Worm (Caenorhabditis elegans): ENCODE measurements around the gene ZK105.12.
A peak's percentile ranks its signal among the peaks of the same experiment; 100 is the strongest.

The ZK105.12 gene

DNA sequence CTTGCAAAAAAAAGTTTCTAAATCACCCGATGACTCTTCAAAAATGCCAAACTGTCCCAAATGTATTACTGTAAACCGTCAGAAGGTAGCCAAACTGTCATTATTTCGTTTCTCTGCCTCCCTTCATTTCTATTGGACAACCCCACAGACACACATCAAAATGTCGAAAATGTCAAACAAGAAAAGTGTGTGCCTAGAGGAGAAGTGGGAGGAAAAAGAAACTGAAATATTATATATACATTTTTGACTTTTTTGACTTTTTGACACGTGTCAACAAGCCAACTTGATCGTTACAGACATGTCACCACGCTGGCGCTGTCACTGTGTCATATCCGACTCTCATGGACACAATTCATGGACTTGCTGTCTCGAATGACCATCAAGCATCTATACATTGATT, 33.8 kb upstream of the ZK105.12 start:
- TF ChIP-seq dmd-6 (GFP tag; IDR thresholded peaks at IDR 0.05) (peak; percentile 56), lir-3 (tag; optimal IDR thresholded peaks at IDR 0.05) (no peak), mep-1 (tag; optimal IDR thresholded peaks at IDR 0.05) (no peak), F26F4.8 (GFP tag; conservative IDR thresholded peaks at IDR 0.05) (no peak), daf-16 (GFP tag; optimal IDR thresholded peaks at IDR 0.05) (peak in 1 of 2 experiments; percentile 15), daf-16 (tag; optimal IDR thresholded peaks at IDR 0.05) (no peak), egl-43 (GFP tag; IDR thresholded peaks at IDR 0.05) (no peak), fos-1 (tag; optimal IDR thresholded peaks at IDR 0.05) (no peak), tra-1 (GFP tag; IDR thresholded peaks at IDR 0.05) (peak; percentile 46; the same call in 1 of the 2 replicates), hlh-11 (tag; optimal IDR thresholded peaks at IDR 0.05) (peak; percentile 23)

ce11 chrV:7747987-7748607, 32.2 kb upstream of the ZK105.12 start:
- TF ChIP-seq tra-1 (GFP tag; IDR thresholded peaks at IDR 0.05) (peak; percentile 87; the same call in 1 of the 2 replicates), lin-39 (tag; optimal IDR thresholded peaks at IDR 0.05) (no peak), nhr-48 (tag; optimal IDR thresholded peaks at IDR 0.05) (peak; percentile 61), vab-7 (GFP tag; IDR thresholded peaks at IDR 0.05) (no peak), unc-62 (GFP tag; optimal IDR thresholded peaks at IDR 0.05 in 1 of 2) (peak in 1 of 2 experiments; percentile 52), unc-62 (tag; optimal IDR thresholded peaks at IDR 0.05) (no peak), ama-1 (optimal IDR thresholded peaks at IDR 0.05) (no peak), nhr-6 (tag; optimal IDR thresholded peaks at IDR 0.05) (no peak), fkh-10 (GFP tag; optimal IDR thresholded peaks at IDR 0.05) (no peak), dmd-6 (GFP tag; IDR thresholded peaks at IDR 0.05) (peak; percentile 94), madf-5 (GFP tag; IDR thresholded peaks at IDR 0.05) (no peak), mxl-2 (GFP tag; conservative IDR thresholded peaks at IDR 0.05) (no peak), mdt-29 (GFP tag; IDR thresholded peaks at IDR 0.05) (peak; percentile 33; the same call in 1 of the 2 replicates), hlh-11 (tag; optimal IDR thresholded peaks at IDR 0.05) (peak; percentile 17), snpc-4 (tag; optimal IDR thresholded peaks at IDR 0.05) (no peak), ceh-20 (GFP tag; IDR thresholded peaks at IDR 0.05) (no peak), ztf-11 (tag; optimal IDR thresholded peaks at IDR 0.05) (no peak), mxl-3 (GFP tag; optimal IDR thresholded peaks at IDR 0.05) (no peak), dmd-9 (GFP tag; IDR thresholded peaks at IDR 0.05) (no peak), hmg-1.1 (GFP tag; IDR thresholded peaks at IDR 0.05) (no peak), lin-1 (GFP tag; IDR thresholded peaks at IDR 0.05) (peak; percentile 29; the same call in 1 of the 2 replicates)

ce11 chrV:7747132-7747531, 31.2 kb upstream of the ZK105.12 start:
- TF ChIP-seq snpc-4 (tag; optimal IDR thresholded peaks at IDR 0.05) (no peak), hlh-30 (tag; optimal IDR thresholded peaks at IDR 0.05; ENCODE audit: insufficient read depth) (no peak), unc-62 (GFP tag; optimal IDR thresholded peaks at IDR 0.05 in 1 of 2) (peak in 1 of 2 experiments; percentile 97), unc-62 (tag; optimal IDR thresholded peaks at IDR 0.05) (no peak), egl-43 (GFP tag; IDR thresholded peaks at IDR 0.05) (no peak), skn-1 (tag; optimal IDR thresholded peaks at IDR 0.05) (no peak)

- no peak for TF ChIP-seq unc-39 (tag; optimal IDR thresholded peaks at IDR 0.05)
- TF ChIP-seq aha-1 (tag), result no peak
- TF ChIP-seq nhr-111 (GFP tag; optimal IDR thresholded peaks at IDR 0.05), result no peak
- no peak for TF ChIP-seq saeg-2 (GFP tag; IDR thresholded peaks at IDR 0.05)
- TF ChIP-seq snpc-4 (tag; optimal IDR thresholded peaks at IDR 0.05), result no peak
- TF ChIP-seq dmd-6 (GFP tag; IDR thresholded peaks at IDR 0.05), result peak; percentile 63
- peak; percentile 73 for TF ChIP-seq set-16 (GFP tag; IDR thresholded peaks at IDR 0.05)
- TF ChIP-seq unc-62 (GFP tag; optimal IDR thresholded peaks at IDR 0.05 in 1 of 2), result peak in 1 of 2 experiments; percentile 93
- no peak for TF ChIP-seq unc-62 (tag; optimal IDR thresholded peaks at IDR 0.05)
- 0 out of 2 replicates have a peak, but pooled peaks have one; percentile 16 for TF ChIP-seq hmg-1.1 (GFP tag; IDR thresholded peaks at IDR 0.05)
- TF ChIP-seq ceh-20 (GFP tag; IDR thresholded peaks at IDR 0.05), result 0 out of 2 replicates have a peak, but pooled peaks have one; percentile 26
- TF ChIP-seq tra-1 (GFP tag; IDR thresholded peaks at IDR 0.05), result 0 out of 2 replicates have a peak, but pooled peaks have one; percentile 59
- TF ChIP-seq mxl-3 (GFP tag; optimal IDR thresholded peaks at IDR 0.05), result peak; percentile 29
- TF ChIP-seq Y105C5A.15 (GFP tag; IDR thresholded peaks at IDR 0.05), result no peak
- no peak for TF ChIP-seq Y48G9A.11 (GFP tag; IDR thresholded peaks at IDR 0.05)
- TF ChIP-seq spr-1 (tag; optimal IDR thresholded peaks at IDR 0.05), result no peak
- TF ChIP-seq mdt-29 (GFP tag; IDR thresholded peaks at IDR 0.05), result no peak
- 0 out of 2 replicates have a peak, but pooled peaks have one; percentile 5 for TF ChIP-seq vab-7 (GFP tag; IDR thresholded peaks at IDR 0.05)
- TF ChIP-seq ctbp-1 (GFP tag; IDR thresholded peaks at IDR 0.05), result 0 out of 2 replicates have a peak, but pooled peaks have one; percentile 17
- TF ChIP-seq lin-29 (GFP tag; IDR thresholded peaks at IDR 0.05), result no peak
- TF ChIP-seq egl-43 (GFP tag; IDR thresholded peaks at IDR 0.05), result 0 out of 2 replicates have a peak, but pooled peaks have one; percentile 39
- no peak for TF ChIP-seq cey-2 (tag; optimal IDR thresholded peaks at IDR 0.05; ENCODE audit: borderline replicate concordance, insufficient read depth)
- no peak for TF ChIP-seq dve-1 (tag; optimal IDR thresholded peaks at IDR 0.05; ENCODE audit: insufficient read depth)
- TF ChIP-seq hlh-11 (tag; optimal IDR thresholded peaks at IDR 0.05), result peak; percentile 12
- no peak for TF ChIP-seq daf-12 (tag; optimal IDR thresholded peaks at IDR 0.05)
These were observed 30.0 kb upstream of the ZK105.12 start for ce11 chrV:7745903-7746302.

Data from whole organism, L4 larva.